Worm (Caenorhabditis elegans): Measurements from ENCODE around the gene srd-63.

The srd-63 gene

DNA sequence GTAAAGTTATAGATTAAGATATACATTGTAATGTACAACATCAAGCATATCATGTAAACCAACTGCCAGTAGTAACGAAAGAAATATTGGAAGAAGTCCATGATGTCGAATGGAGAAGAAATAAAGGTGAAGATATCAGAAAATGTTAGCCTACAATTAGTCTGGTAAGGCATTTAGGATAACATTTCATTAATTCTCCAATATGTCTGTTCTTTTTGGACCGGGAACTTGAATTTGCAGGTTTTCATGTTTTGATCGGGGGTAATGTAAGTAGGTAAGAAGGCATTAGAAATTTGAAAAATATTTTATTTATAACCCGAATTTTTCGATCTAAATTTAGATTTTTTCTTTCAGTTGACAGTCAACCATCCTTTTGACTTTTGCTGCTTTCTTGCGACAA, at the start of gene srd-63:
Gene srd-63 (minus strand): TSS at position 101 of the 400 bp plus-strand sequence.
- TF ChIP-seq aly-2 (tag; optimal IDR thresholded peaks at IDR 0.05) = no peak
- TF ChIP-seq elt-3 (tag; optimal IDR thresholded peaks at IDR 0.05) = no peak
- TF ChIP-seq ama-1 (optimal IDR thresholded peaks at IDR 0.05) = no peak
- TF ChIP-seq egl-27 (tag; optimal IDR thresholded peaks at IDR 0.05) = no peak

DNA sequence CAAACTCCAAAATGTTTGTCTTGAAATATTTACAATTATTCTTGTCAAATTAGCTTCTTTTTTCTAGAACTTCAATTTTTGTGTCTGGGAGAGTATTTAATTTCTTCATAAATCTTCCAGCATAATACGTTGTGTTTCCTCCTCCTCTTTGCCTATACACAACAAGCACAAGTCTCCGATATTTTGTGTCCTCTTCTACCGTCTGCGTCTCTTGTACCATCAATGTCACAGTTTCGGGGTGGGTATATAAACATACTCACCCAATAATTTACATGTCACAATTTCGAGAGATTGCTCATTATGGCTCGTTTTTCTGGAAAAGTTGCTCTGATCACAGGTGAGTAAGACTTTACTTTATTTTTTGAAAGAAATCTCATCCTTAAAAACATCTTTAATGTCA, 43.9 kb upstream of the srd-63 start, which contains the start of gene F26D2.15:
Gene F26D2.15 (plus strand): TSS at position 301 of the 400 bp plus-strand sequence.
- TF ChIP-seq nhr-237 (tag; optimal IDR thresholded peaks at IDR 0.05) (no peak), pha-4 (tag; optimal IDR thresholded peaks at IDR 0.05) (no peak)

DNA sequence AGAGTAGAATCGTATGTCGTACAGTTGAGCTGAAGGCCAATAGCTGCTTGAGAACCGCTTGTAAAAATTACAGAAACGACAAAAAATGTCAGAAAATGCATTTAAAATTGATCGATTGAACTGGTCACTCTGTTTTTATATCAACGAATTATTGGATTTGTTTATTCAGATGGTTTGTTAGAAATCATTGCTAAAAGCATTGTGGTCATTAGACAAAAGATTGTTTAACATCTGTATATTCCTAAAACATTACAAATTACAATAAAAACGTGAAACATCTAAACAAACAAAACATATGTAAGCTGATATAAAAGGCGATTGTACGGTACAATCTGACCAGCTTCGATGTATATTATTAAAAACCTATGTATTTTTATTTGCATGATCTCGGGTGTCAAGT, 41.9 kb upstream of the srd-63 start, which contains the start of the genes F26D2.13 and F26D2.14:
Gene F26D2.13 (minus strand): TSS at position 101 of the 400 bp plus-strand sequence.
Gene F26D2.14 (plus strand): TSS at position 346 of the 400 bp plus-strand sequence.
- no peak for TF ChIP-seq nhr-67 (tag; optimal IDR thresholded peaks at IDR 0.05)
- no peak for TF ChIP-seq nhr-12 (tag; optimal IDR thresholded peaks at IDR 0.05)
- no peak for TF ChIP-seq ztf-4 (tag; optimal IDR thresholded peaks at IDR 0.05)
- no peak for TF ChIP-seq jun-1 (tag; optimal IDR thresholded peaks at IDR 0.05)
- no peak for TF ChIP-seq mdl-1 (tag; optimal IDR thresholded peaks at IDR 0.05)
- TF ChIP-seq sea-2 (GFP tag; optimal IDR thresholded peaks at IDR 0.05) = no peak
- no peak for TF ChIP-seq ceh-16 (tag; optimal IDR thresholded peaks at IDR 0.05)
- TF ChIP-seq nhr-76 (tag; optimal IDR thresholded peaks at IDR 0.05) = no peak
- no peak for TF ChIP-seq lin-15B (tag; optimal IDR thresholded peaks at IDR 0.05)
- no peak for TF ChIP-seq nhr-25 (tag; optimal IDR thresholded peaks at IDR 0.05)
- TF ChIP-seq unc-39 (tag; optimal IDR thresholded peaks at IDR 0.05) = no peak
- no peak for TF ChIP-seq skn-1 (tag; optimal IDR thresholded peaks at IDR 0.05)
- no peak for TF ChIP-seq hmg-11 (tag; optimal IDR thresholded peaks at IDR 0.05)
- no peak for TF ChIP-seq snpc-4 (tag; optimal IDR thresholded peaks at IDR 0.05)

DNA sequence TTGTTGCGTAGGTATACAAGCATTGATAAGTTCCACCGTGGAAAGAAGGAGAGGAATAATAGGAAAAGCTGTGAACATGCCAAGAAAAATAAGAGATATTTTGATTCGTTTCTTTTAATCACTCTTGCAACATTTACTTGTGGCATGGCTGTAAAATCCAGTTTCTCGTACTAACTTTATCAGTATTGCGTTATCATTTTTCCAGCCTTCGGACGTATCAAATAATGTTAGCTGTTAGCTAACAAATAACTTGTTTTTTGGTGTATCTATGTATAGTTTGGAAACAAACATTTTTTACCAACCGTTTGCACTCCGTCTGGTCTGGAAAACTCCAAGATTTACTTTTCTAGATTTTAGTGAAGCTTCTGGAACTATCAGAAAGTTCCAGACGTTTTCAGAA, 39.8 kb upstream of the srd-63 start, which contains the start of gene clec-234:
Gene clec-234 (minus strand): TSS at position 101 of the 400 bp plus-strand sequence.
- TF ChIP-seq mdl-1 (tag; optimal IDR thresholded peaks at IDR 0.05) = no peak
- TF ChIP-seq daf-12 (tag; optimal IDR thresholded peaks at IDR 0.05) = no peak
- no peak for TF ChIP-seq ztf-4 (tag; optimal IDR thresholded peaks at IDR 0.05)
- TF ChIP-seq pha-4 (tag; optimal IDR thresholded peaks at IDR 0.05) = no peak

DNA sequence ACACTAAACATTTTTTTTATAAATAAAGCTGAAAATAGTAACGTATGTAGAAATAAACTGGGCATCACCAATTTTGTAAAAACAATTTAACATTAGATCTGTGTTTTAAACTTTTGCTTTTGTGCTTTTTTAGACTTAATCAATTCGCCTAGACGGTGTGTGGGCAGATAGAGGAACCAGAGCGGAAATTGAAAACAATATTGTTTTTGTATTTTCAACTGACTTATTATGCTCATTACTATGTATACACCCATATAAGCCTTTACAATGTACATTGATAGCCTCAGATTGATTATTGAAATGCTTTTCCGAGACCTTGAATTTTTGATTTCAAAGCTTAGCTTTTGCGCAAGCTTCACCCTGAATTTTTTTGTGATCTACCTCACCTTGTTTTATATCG, 36.3 kb upstream of the srd-63 start, which contains the start of gene str-73:
Gene str-73 (plus strand): TSS at position 301 of the 400 bp plus-strand sequence.
- TF ChIP-seq fkh-2 (tag; optimal IDR thresholded peaks at IDR 0.05) = no peak
- TF ChIP-seq ztf-11 (tag; optimal IDR thresholded peaks at IDR 0.05) = no peak
- no peak for TF ChIP-seq elt-2 (tag; optimal IDR thresholded peaks at IDR 0.05)
- TF ChIP-seq hmg-11 (tag; optimal IDR thresholded peaks at IDR 0.05) = no peak
- TF ChIP-seq mdl-1 (tag; optimal IDR thresholded peaks at IDR 0.05) = no peak
- TF ChIP-seq egl-27 (tag; optimal IDR thresholded peaks at IDR 0.05) = no peak
- no peak for TF ChIP-seq lsy-12 (tag; optimal IDR thresholded peaks at IDR 0.05)
- TF ChIP-seq nhr-11 (tag; optimal IDR thresholded peaks at IDR 0.05) = no peak
- no peak for TF ChIP-seq nhr-43 (tag; optimal IDR thresholded peaks at IDR 0.05; ENCODE audit: poor library complexity, severe bottlenecking)
- TF ChIP-seq fos-1 (tag; optimal IDR thresholded peaks at IDR 0.05) = no peak
- no peak for TF ChIP-seq lin-15B (tag; optimal IDR thresholded peaks at IDR 0.05)
- TF ChIP-seq pqm-1 (tag; optimal IDR thresholded peaks at IDR 0.05) = no peak
- TF ChIP-seq daf-12 (tag; optimal IDR thresholded peaks at IDR 0.05) = no peak
- TF ChIP-seq aly-2 (tag; optimal IDR thresholded peaks at IDR 0.05) = no peak
- TF ChIP-seq sea-2 (GFP tag; optimal IDR thresholded peaks at IDR 0.05) = no peak

DNA sequence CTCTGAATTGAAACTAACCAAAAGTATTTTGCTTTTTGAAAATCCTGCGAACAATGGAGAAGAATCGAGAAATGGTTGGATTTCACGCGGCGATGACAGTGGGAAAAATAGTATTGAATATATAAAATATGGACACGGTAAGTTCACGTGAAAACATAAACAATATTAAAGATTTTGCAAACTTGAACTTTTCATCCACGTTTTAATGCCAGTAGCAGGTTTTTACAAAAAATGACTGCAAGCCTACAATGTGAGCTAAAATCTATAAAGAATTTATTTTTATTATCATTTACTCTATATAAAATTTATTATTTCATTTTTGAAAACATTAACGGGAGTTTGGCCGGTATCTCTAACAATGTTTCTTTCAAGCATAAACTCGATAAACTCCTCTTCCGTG, 35.9 kb upstream of the srd-63 start, which contains the start of gene F26D2.10:
Gene F26D2.10 (minus strand): TSS at position 101 of the 400 bp plus-strand sequence.
- TF ChIP-seq fos-1 (tag; optimal IDR thresholded peaks at IDR 0.05) = no peak
- no peak for TF ChIP-seq lin-15B (tag; optimal IDR thresholded peaks at IDR 0.05)
- TF ChIP-seq nhr-12 (tag; optimal IDR thresholded peaks at IDR 0.05) = no peak
- no peak for TF ChIP-seq elt-3 (tag; optimal IDR thresholded peaks at IDR 0.05)
- no peak for TF ChIP-seq pqm-1 (tag; optimal IDR thresholded peaks at IDR 0.05)
- no peak for TF ChIP-seq egl-5 (tag; optimal IDR thresholded peaks at IDR 0.05)
- TF ChIP-seq nhr-11 (tag; optimal IDR thresholded peaks at IDR 0.05) = no peak
- TF ChIP-seq snpc-4 (tag; optimal IDR thresholded peaks at IDR 0.05) = no peak
- no peak for TF ChIP-seq nhr-237 (tag; optimal IDR thresholded peaks at IDR 0.05)
- TF ChIP-seq nhr-67 (tag; optimal IDR thresholded peaks at IDR 0.05) = no peak
- no peak for TF ChIP-seq nhr-43 (tag; optimal IDR thresholded peaks at IDR 0.05; ENCODE audit: poor library complexity, severe bottlenecking)
- no peak for TF ChIP-seq egl-27 (tag; optimal IDR thresholded peaks at IDR 0.05)
- no peak for TF ChIP-seq elt-1 (tag; optimal IDR thresholded peaks at IDR 0.05)
- no peak for TF ChIP-seq ceh-82 (tag; optimal IDR thresholded peaks at IDR 0.05)
